Fruit fly (Drosophila melanogaster) whole organism, pupa: ENCODE results near the gene ctp.

Experiments
- CG12605 ChIP-seq: fragments of 200-800 bp; sonication (Bioruptor generic); IDR thresholded peaks from 2 replicates; pipeline ENCODE4 v1.3.6; 2022; ENCODE audit warnings: missing biosample characterization, missing genetic modification characterization
- CG13204 ChIP-seq: fragments of 200-800 bp; sonication (Bioruptor generic); optimal IDR thresholded peaks from 2 replicates; lab custom pipeline; 2018; ENCODE audit warnings: missing biosample characterization, mild to moderate bottlenecking, missing genetic modification characterization, moderate library complexity
- CG15710 ChIP-seq: fragments of 200-800 bp; sonication (Bioruptor generic); optimal IDR thresholded peaks from 2 replicates; lab custom pipeline; 2018; ENCODE audit warnings: missing biosample characterization, mild to moderate bottlenecking, missing genetic modification characterization, moderate library complexity
- CG17806 ChIP-seq: fragments of 200-800 bp; sonication (Bioruptor generic); optimal IDR thresholded peaks from 2 replicates; lab custom pipeline; 2018; ENCODE audit warnings: missing biosample characterization, mild to moderate bottlenecking, missing genetic modification characterization, moderate library complexity
- CG32121 ChIP-seq: fragments of 200-800 bp; sonication (Bioruptor generic); IDR thresholded peaks from 2 replicates; pipeline ENCODE4 v1.3.6; 2022; ENCODE audit warnings: missing biosample characterization, missing genetic modification characterization
- CG4496 ChIP-seq: fragments of 200-800 bp; sonication (Bioruptor generic); IDR thresholded peaks from 3 replicates; pipeline ENCODE4 v1.3.6; 2022; ENCODE audit warnings: missing biosample characterization, missing genetic modification characterization
- CG8159 ChIP-seq: fragments of 200-800 bp; sonication (Bioruptor generic); optimal IDR thresholded peaks from 3 replicates; lab custom pipeline; 2018; ENCODE audit warnings: missing biosample characterization, mild to moderate bottlenecking, missing genetic modification characterization, moderate library complexity
- CG9948 ChIP-seq: fragments of 200-800 bp; sonication (Bioruptor generic); optimal IDR thresholded peaks from 2 replicates; lab custom pipeline; 2018; ENCODE audit warnings: missing biosample characterization, mild to moderate bottlenecking, missing genetic modification characterization, moderate library complexity
- D1 ChIP-seq: fragments of 200-800 bp; sonication (Bioruptor generic); optimal IDR thresholded peaks from 2 replicates; lab custom pipeline; 2018; ENCODE audit warnings: missing biosample characterization, mild to moderate bottlenecking, missing genetic modification characterization, moderate library complexity
- EcR ChIP-seq: fragments of 200-800 bp; sonication (Bioruptor generic); optimal IDR thresholded peaks from 3 replicates; lab custom pipeline; 2019; ENCODE audit warnings: missing biosample characterization, missing genetic modification characterization, mild to moderate bottlenecking, moderate library complexity, missing genetic modification reagents
- Ets98B ChIP-seq: fragments of 200-800 bp; sonication (Bioruptor generic); IDR thresholded peaks from 2 replicates; pipeline ENCODE4 v1.3.6; 2022; ENCODE audit warnings: missing biosample characterization, missing genetic modification characterization
- fd96Ca ChIP-seq: fragments of 200-800 bp; sonication (Bioruptor generic); IDR thresholded peaks from 3 replicates; pipeline ENCODE4 v1.3.6; 2022; ENCODE audit warnings: missing biosample characterization, missing genetic modification characterization

dm6 chrX:4649751-4650150 is 37.8 kb upstream of the ctp start, which contains the start of the genes Cbp80 and Torsin:
- TF ChIP-seq CG13204 (GFP tag; lab: Kevin White, UChicago) (no peak), CG4496 (GFP tag; lab: Robert Waterston, UW) (no peak), CG17806 (no peak), CG32121 (GFP tag; lab: Robert Waterston, UW) (0 out of 2 replicates have a peak, but pooled peaks have one; percentile 24), fd96Ca (GFP tag; lab: Robert Waterston, UW) (0 out of 3 replicates have a peak, but pooled peaks have one; percentile 23), CG12605 (GFP tag; lab: Robert Waterston, UW) (no peak), CG8159 (no peak), EcR (GFP tag; lab: Kevin White, UChicago) (no peak), Ets98B (GFP tag; lab: Robert Waterston, UW) (no peak), CG15710 (tag; lab: Kevin White, UChicago) (no peak), CG9948 (no peak), D1 (tag; lab: Kevin White, UChicago) (no peak)
